Fruit fly (Drosophila melanogaster) whole organism, pupa: ENCODE measurements around the gene Adgf-A2.

Experiments used
- CG10348 ChIP-seq: fragments of 200-800 bp; sonication (Bioruptor generic); IDR thresholded peaks from 2 replicates; pipeline ENCODE4 v1.3.6; 2022; ENCODE audit warnings: missing biosample characterization, missing genetic modification characterization
- CG12605 ChIP-seq: fragments of 200-800 bp; sonication (Bioruptor generic); IDR thresholded peaks from 2 replicates; pipeline ENCODE4 v1.3.6; 2022; ENCODE audit warnings: missing biosample characterization, missing genetic modification characterization
- CG13204 ChIP-seq: fragments of 200-800 bp; sonication (Bioruptor generic); optimal IDR thresholded peaks from 2 replicates; lab custom pipeline; 2018; ENCODE audit warnings: missing biosample characterization, mild to moderate bottlenecking, missing genetic modification characterization, moderate library complexity
- CG14655 ChIP-seq: fragments of 200-800 bp; sonication (Bioruptor generic); optimal IDR thresholded peaks from 3 replicates; lab custom pipeline; 2017; ENCODE audit warnings: mild to moderate bottlenecking, missing biosample characterization, missing genetic modification reagents, missing genetic modification characterization
- CG15710 ChIP-seq: fragments of 200-800 bp; sonication (Bioruptor generic); optimal IDR thresholded peaks from 2 replicates; lab custom pipeline; 2018; ENCODE audit warnings: missing biosample characterization, mild to moderate bottlenecking, missing genetic modification characterization, moderate library complexity
- CG17806 ChIP-seq: fragments of 200-800 bp; sonication (Bioruptor generic); optimal IDR thresholded peaks from 2 replicates; lab custom pipeline; 2018; ENCODE audit warnings: missing biosample characterization, mild to moderate bottlenecking, missing genetic modification characterization, moderate library complexity
- CG32121 ChIP-seq: fragments of 200-800 bp; sonication (Bioruptor generic); IDR thresholded peaks from 2 replicates; pipeline ENCODE4 v1.3.6; 2022; ENCODE audit warnings: missing biosample characterization, missing genetic modification characterization
- CG34367 ChIP-seq: fragments of 200-800 bp; sonication (Bioruptor generic); optimal IDR thresholded peaks from 2 replicates; lab custom pipeline; 2018; ENCODE audit warnings: missing biosample characterization, mild to moderate bottlenecking, missing genetic modification characterization
- CG4496 ChIP-seq: fragments of 200-800 bp; sonication (Bioruptor generic); IDR thresholded peaks from 3 replicates; pipeline ENCODE4 v1.3.6; 2022; ENCODE audit warnings: missing biosample characterization, missing genetic modification characterization
- CG8301 ChIP-seq: fragments of 200-800 bp; sonication (Bioruptor generic); optimal IDR thresholded peaks from 2 replicates; lab custom pipeline; 2018; ENCODE audit warnings: missing biosample characterization, mild to moderate bottlenecking, missing genetic modification characterization
- CG9948 ChIP-seq: fragments of 200-800 bp; sonication (Bioruptor generic); optimal IDR thresholded peaks from 2 replicates; lab custom pipeline; 2018; ENCODE audit warnings: missing biosample characterization, mild to moderate bottlenecking, missing genetic modification characterization, moderate library complexity
- D1 ChIP-seq: fragments of 200-800 bp; sonication (Bioruptor generic); optimal IDR thresholded peaks from 2 replicates; lab custom pipeline; 2018; ENCODE audit warnings: missing biosample characterization, mild to moderate bottlenecking, missing genetic modification characterization, moderate library complexity
- EcR ChIP-seq: fragments of 200-800 bp; sonication (Bioruptor generic); optimal IDR thresholded peaks from 3 replicates; lab custom pipeline; 2019; ENCODE audit warnings: missing biosample characterization, missing genetic modification characterization, mild to moderate bottlenecking, moderate library complexity, missing genetic modification reagents
- Ets98B ChIP-seq: fragments of 200-800 bp; sonication (Bioruptor generic); IDR thresholded peaks from 2 replicates; pipeline ENCODE4 v1.3.6; 2022; ENCODE audit warnings: missing biosample characterization, missing genetic modification characterization
- Pif1A ChIP-seq: fragments of 200-800 bp; sonication (Bioruptor generic); optimal IDR thresholded peaks from 3 replicates; lab custom pipeline; 2016; ENCODE audit warnings: missing biosample characterization, missing genetic modification characterization
- Pif1B ChIP-seq: fragments of 200-800 bp; sonication (Bioruptor generic); optimal IDR thresholded peaks from 3 replicates; lab custom pipeline; 2016; ENCODE audit warnings: missing biosample characterization, missing genetic modification characterization
- Snoo ChIP-seq: fragments of 200-800 bp; sonication (Bioruptor generic); optimal IDR thresholded peaks from 3 replicates; lab custom pipeline; 2017; ENCODE audit warnings: missing biosample characterization, mild to moderate bottlenecking, missing genetic modification characterization, inconsistent platforms
- fd96Ca ChIP-seq: fragments of 200-800 bp; sonication (Bioruptor generic); IDR thresholded peaks from 3 replicates; pipeline ENCODE4 v1.3.6; 2022; ENCODE audit warnings: missing biosample characterization, missing genetic modification characterization
- gl ChIP-seq: fragments of 200-800 bp; sonication (Bioruptor generic); optimal IDR thresholded peaks from 2 replicates; lab custom pipeline; 2018; ENCODE audit warnings: missing biosample characterization, mild to moderate bottlenecking, missing genetic modification characterization
- rn ChIP-seq: fragments of 200-800 bp; sonication (Bioruptor generic); IDR thresholded peaks from 2 replicates; pipeline ENCODE4 v1.3.6; 2022; ENCODE audit warnings: missing biosample characterization, missing genetic modification characterization

The Adgf-A2 gene

DNA sequence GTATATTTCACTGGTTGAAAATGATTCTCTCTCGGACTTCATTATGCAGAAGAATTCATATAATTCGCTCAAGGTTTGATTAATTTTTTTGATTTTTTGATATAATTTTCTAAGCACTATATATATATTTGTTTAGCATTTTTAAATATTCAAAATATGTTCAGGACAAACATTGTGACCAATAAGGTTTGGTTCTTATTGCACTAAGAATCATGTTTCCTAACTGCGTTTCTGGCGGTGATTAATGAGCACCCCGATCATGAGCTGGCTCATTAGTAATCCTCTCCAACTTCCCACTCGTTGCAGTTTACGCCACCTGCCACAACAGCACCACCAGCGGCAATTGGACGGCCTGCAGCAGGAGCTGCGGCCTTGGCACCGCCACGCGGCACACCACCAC lies 34.7 kb downstream of the Adgf-A2 start, which contains the start of gene CG6052:
CG6052 (minus strand) TSS at position 101 of the 400 bp plus-strand sequence.
- no peak for TF ChIP-seq D1 (tag; lab: Kevin White, UChicago)
- no peak for TF ChIP-seq CG8301 (tag; lab: Kevin White, UChicago)
- TF ChIP-seq CG13204 (GFP tag; lab: Kevin White, UChicago), result no peak
- no peak for TF ChIP-seq CG34367
- no peak for TF ChIP-seq CG14655
- TF ChIP-seq Ets98B (GFP tag; lab: Robert Waterston, UW), result no peak
- TF ChIP-seq Pif1A (GFP tag; lab: Kevin White, UChicago), result no peak
- TF ChIP-seq CG10348 (GFP tag; lab: Robert Waterston, UW), result no peak
- no peak for TF ChIP-seq CG15710 (tag; lab: Kevin White, UChicago)
- no peak for TF ChIP-seq CG12605 (GFP tag; lab: Robert Waterston, UW)
- TF ChIP-seq CG9948 (tag; lab: Kevin White, UChicago), result no peak
- no peak for TF ChIP-seq fd96Ca (GFP tag; lab: Robert Waterston, UW)
- TF ChIP-seq Snoo, result no peak
- TF ChIP-seq CG17806 (tag; lab: Kevin White, UChicago), result no peak
- no peak for TF ChIP-seq EcR (GFP tag; lab: Kevin White, UChicago)
- TF ChIP-seq rn, result no peak
- TF ChIP-seq gl (tag; lab: Kevin White, UChicago), result no peak
- TF ChIP-seq, all 21 proteins: peak for 0

dm6 chr3L:17719754-17720153 lies 44.2 kb downstream of the Adgf-A2 start, which contains the start of gene CheB74a:
Gene CheB74a (minus strand): TSS chr3L:17719854.
- TF ChIP-seq rn, result no peak
- TF ChIP-seq CG4496 (GFP tag; lab: Robert Waterston, UW), result no peak
- TF ChIP-seq Pif1B (GFP tag; lab: Kevin White, UChicago), result no peak
- no peak for TF ChIP-seq Ets98B (GFP tag; lab: Robert Waterston, UW)
- no peak for TF ChIP-seq CG17806 (tag; lab: Kevin White, UChicago)
- TF ChIP-seq CG10348 (GFP tag; lab: Robert Waterston, UW), result no peak
- no peak for TF ChIP-seq CG32121 (GFP tag; lab: Robert Waterston, UW)
